Fruit fly (Drosophila melanogaster) Kc167 (cell line): ENCODE results near the gene CG10013.

Source experiments
- Sin3A ChIP-seq: fragments of >200 bp; optimal IDR thresholded peaks from 2 replicates; lab custom pipeline; 2018; ENCODE audit warnings: missing external identifiers
- h ChIP-seq: fragments of >200 bp; optimal IDR thresholded peaks from 3 replicates; lab custom pipeline; 2018; ENCODE audit warnings: missing external identifiers
- insv ChIP-seq: fragments of >200 bp; optimal IDR thresholded peaks from 3 replicates; lab custom pipeline; 2018; ENCODE audit warnings: missing external identifiers

- no peak for TF ChIP-seq insv (lab: Kevin White, UChicago)
- no peak for TF ChIP-seq h (lab: Kevin White, UChicago)
- TF ChIP-seq Sin3A (lab: Kevin White, UChicago): no peak
These were observed 47.3 kb downstream of the CG10013 start for dm6 chr3R:12370643-12370995.
